Worm (Caenorhabditis elegans) whole organism, L3 larva: ENCODE data around the gene igeg-2.
A peak's percentile ranks its signal among the peaks of the same experiment; 100 is the strongest.

Source experiments
- R02D3.7 ChIP-seq: fragments of 150-350 bp; optimal IDR thresholded peaks from 2 replicates; lab custom pipeline; 2014; ENCODE audit warnings: missing biosample characterization, missing genetic modification characterization
- ZK546.5 ChIP-seq: sonication (generic microtip); optimal IDR thresholded peaks from 2 replicates; lab custom pipeline; 2017; ENCODE audit warnings: missing biosample characterization, missing genetic modification characterization
- aly-2 ChIP-seq: fragments of 150-350 bp; optimal IDR thresholded peaks from 2 replicates; lab custom pipeline; 2014; ENCODE audit warnings: missing biosample characterization, missing genetic modification characterization
- ama-1 ChIP-seq: fragments of 150-350 bp; optimal IDR thresholded peaks from 2 replicates; lab custom pipeline; 2018
- ceh-16 ChIP-seq: sonication (generic microtip); optimal IDR thresholded peaks from 2 replicates; lab custom pipeline; 2017; ENCODE audit warnings: missing biosample characterization, missing genetic modification characterization
- ceh-28 ChIP-seq: fragments of 150-350 bp; optimal IDR thresholded peaks from 2 replicates; lab custom pipeline; 2014; ENCODE audit warnings: missing biosample characterization, missing genetic modification reagents, missing genetic modification characterization
- ceh-82 ChIP-seq: fragments of 150-350 bp; optimal IDR thresholded peaks from 2 replicates; lab custom pipeline; 2014; ENCODE audit warnings: missing biosample characterization, missing genetic modification characterization
- ceh-9 ChIP-seq: sonication (generic microtip); optimal IDR thresholded peaks from 2 replicates; lab custom pipeline; 2018; ENCODE audit warnings: missing biosample characterization, missing genetic modification characterization
- daf-12 ChIP-seq: fragments of 150-350 bp; optimal IDR thresholded peaks from 2 replicates; lab custom pipeline; 2014; ENCODE audit warnings: missing biosample characterization, missing genetic modification reagents, missing genetic modification characterization
- egl-27 ChIP-seq: sonication (generic microtip); optimal IDR thresholded peaks from 4 replicates; lab custom pipeline; 2017; ENCODE audit warnings: missing biosample characterization, missing genetic modification reagents, missing genetic modification characterization
- egl-5 ChIP-seq: fragments of 150-350 bp; optimal IDR thresholded peaks from 2 replicates; lab custom pipeline; 2017; ENCODE audit warnings: missing biosample characterization, missing genetic modification reagents, missing genetic modification characterization, inconsistent platforms
- elt-1 ChIP-seq: fragments of 150-350 bp; optimal IDR thresholded peaks from 2 replicates; lab custom pipeline; 2014; ENCODE audit warnings: missing biosample characterization, missing genetic modification characterization
- elt-2 ChIP-seq: sonication (generic microtip); optimal IDR thresholded peaks from 2 replicates; lab custom pipeline; 2016; ENCODE audit warnings: missing genetic modification reagents, mild to moderate bottlenecking, missing genetic modification characterization, missing compliant biosample characterization
- elt-3 ChIP-seq, 3 experiments: fragments of 150-350 bp in 1 of 3; sonication (generic microtip) in 2 of 3; optimal IDR thresholded peaks; 2 replicates in 2 of 3; 4 replicates in 1 of 3; lab custom pipeline; 2014 to 2017; ENCODE audit warnings: missing biosample characterization in 3 of 3, missing genetic modification characterization in 3 of 3
- eor-1 ChIP-seq, 2 experiments: fragments of 150-350 bp; optimal IDR thresholded peaks; 2 replicates each; lab custom pipeline; 2014 to 2018; ENCODE audit warnings: missing biosample characterization in 2 of 2, missing genetic modification characterization in 2 of 2
- fkh-10 ChIP-seq: sonication (generic microtip); optimal IDR thresholded peaks from 2 replicates; lab custom pipeline; 2017; ENCODE audit warnings: missing biosample characterization, missing genetic modification reagents, missing genetic modification characterization
- fkh-2 ChIP-seq: fragments of 150-350 bp; optimal IDR thresholded peaks from 2 replicates; lab custom pipeline; 2014; ENCODE audit warnings: missing biosample characterization, missing genetic modification reagents, missing genetic modification characterization
- fos-1 ChIP-seq: fragments of 150-350 bp; optimal IDR thresholded peaks from 2 replicates; lab custom pipeline; 2014; ENCODE audit warnings: missing biosample characterization, missing genetic modification characterization
- hmg-11 ChIP-seq: sonication (generic microtip); optimal IDR thresholded peaks from 2 replicates; lab custom pipeline; 2016; ENCODE audit warnings: missing genetic modification characterization, missing compliant biosample characterization
- jun-1 ChIP-seq: fragments of 150-350 bp; optimal IDR thresholded peaks from 2 replicates; lab custom pipeline; 2014; ENCODE audit warnings: missing biosample characterization, missing genetic modification reagents, missing genetic modification characterization
- lin-15B ChIP-seq: fragments of 150-350 bp; optimal IDR thresholded peaks from 2 replicates; lab custom pipeline; 2014; ENCODE audit warnings: missing biosample characterization, missing genetic modification characterization
- lin-39 ChIP-seq: fragments of 150-350 bp; optimal IDR thresholded peaks from 2 replicates; lab custom pipeline; 2018; ENCODE audit warnings: missing biosample characterization, missing genetic modification reagents, missing genetic modification characterization
- lsy-12 ChIP-seq: sonication (generic microtip); optimal IDR thresholded peaks from 2 replicates; lab custom pipeline; 2016; ENCODE audit warnings: mild to moderate bottlenecking, missing genetic modification characterization, missing compliant biosample characterization
- mdl-1 ChIP-seq: fragments of 150-350 bp; optimal IDR thresholded peaks from 2 replicates; lab custom pipeline; 2014; ENCODE audit warnings: missing biosample characterization, missing genetic modification characterization
- mml-1 ChIP-seq: fragments of 150-350 bp; sonication (generic microtip); optimal IDR thresholded peaks from 3 replicates; lab custom pipeline; 2014; ENCODE audit warnings: missing biosample characterization, missing genetic modification characterization
- nfya-1 ChIP-seq: sonication (generic microtip); optimal IDR thresholded peaks from 2 replicates; lab custom pipeline; 2017; ENCODE audit warnings: missing genetic modification characterization, mild to moderate bottlenecking, missing compliant biosample characterization, antibody characterized with exemption, moderate library complexity; ENCODE audit not compliant: insufficient read depth
- nhr-11 ChIP-seq: fragments of 150-350 bp; optimal IDR thresholded peaks from 2 replicates; lab custom pipeline; 2014; ENCODE audit warnings: missing biosample characterization, missing genetic modification characterization
- nhr-12 ChIP-seq: fragments of 150-350 bp; optimal IDR thresholded peaks from 2 replicates; lab custom pipeline; 2014; ENCODE audit warnings: missing biosample characterization, missing genetic modification characterization
- nhr-23 ChIP-seq: fragments of 150-350 bp; optimal IDR thresholded peaks from 2 replicates; lab custom pipeline; 2014; ENCODE audit warnings: missing biosample characterization, missing genetic modification reagents, missing genetic modification characterization
- nhr-237 ChIP-seq: fragments of 150-350 bp; optimal IDR thresholded peaks from 2 replicates; lab custom pipeline; 2014; ENCODE audit warnings: missing biosample characterization, missing genetic modification characterization
- nhr-25 ChIP-seq: sonication (generic microtip); optimal IDR thresholded peaks from 2 replicates; lab custom pipeline; 2017; ENCODE audit warnings: missing biosample characterization, missing genetic modification characterization
- nhr-28 ChIP-seq: fragments of 150-350 bp; optimal IDR thresholded peaks from 2 replicates; lab custom pipeline; 2014; ENCODE audit warnings: missing biosample characterization, missing genetic modification characterization
- nhr-43 ChIP-seq: sonication (generic microtip); optimal IDR thresholded peaks from 2 replicates; lab custom pipeline; 2016; ENCODE audit warnings: mild to moderate bottlenecking, missing genetic modification characterization, missing compliant biosample characterization; ENCODE audit not compliant: poor library complexity, severe bottlenecking
- nhr-67 ChIP-seq: fragments of 150-350 bp; optimal IDR thresholded peaks from 2 replicates; lab custom pipeline; 2014; ENCODE audit warnings: missing biosample characterization, missing genetic modification characterization
- nhr-76 ChIP-seq: fragments of 150-350 bp; sonication (generic microtip); optimal IDR thresholded peaks from 5 replicates; lab custom pipeline; 2014; ENCODE audit warnings: missing biosample characterization, missing genetic modification characterization
- nhr-77 ChIP-seq: fragments of 150-350 bp; optimal IDR thresholded peaks from 2 replicates; lab custom pipeline; 2014; ENCODE audit warnings: missing biosample characterization, missing genetic modification characterization
- pha-4 ChIP-seq: fragments of 150-350 bp; optimal IDR thresholded peaks from 2 replicates; lab custom pipeline; 2014; ENCODE audit warnings: missing biosample characterization, missing genetic modification reagents, missing genetic modification characterization
- pqm-1 ChIP-seq: fragments of 150-350 bp; optimal IDR thresholded peaks from 2 replicates; lab custom pipeline; 2017; ENCODE audit warnings: missing biosample characterization, missing genetic modification characterization, inconsistent platforms
- sea-2 ChIP-seq: fragments of 150-350 bp; sonication (generic microtip); optimal IDR thresholded peaks from 4 replicates; lab custom pipeline; 2014; ENCODE audit warnings: missing biosample characterization, missing genetic modification reagents, missing genetic modification characterization
- skn-1 ChIP-seq: fragments of 150-350 bp; optimal IDR thresholded peaks from 2 replicates; lab custom pipeline; 2014; ENCODE audit warnings: missing biosample characterization, missing genetic modification characterization
- snpc-4 ChIP-seq: fragments of 150-350 bp; optimal IDR thresholded peaks from 2 replicates; lab custom pipeline; 2014; ENCODE audit warnings: missing biosample characterization, missing genetic modification characterization
- tbx-2 ChIP-seq: sonication (generic microtip); optimal IDR thresholded peaks from 2 replicates; lab custom pipeline; 2016; ENCODE audit warnings: mild to moderate bottlenecking, missing genetic modification characterization, missing compliant biosample characterization
- unc-39 ChIP-seq: sonication (generic microtip); optimal IDR thresholded peaks from 4 replicates; lab custom pipeline; 2017; ENCODE audit warnings: missing biosample characterization, missing genetic modification characterization
- unc-62 ChIP-seq: fragments of 150-350 bp; sonication (generic microtip); optimal IDR thresholded peaks from 4 replicates; lab custom pipeline; 2014; ENCODE audit warnings: missing biosample characterization, missing genetic modification reagents, missing genetic modification characterization
- zag-1 ChIP-seq: fragments of 150-350 bp; optimal IDR thresholded peaks from 2 replicates; lab custom pipeline; 2014; ENCODE audit warnings: missing biosample characterization, missing genetic modification characterization
- ztf-11 ChIP-seq: fragments of 150-350 bp; optimal IDR thresholded peaks from 2 replicates; lab custom pipeline; 2014; ENCODE audit warnings: missing biosample characterization, missing genetic modification characterization
- ztf-4 ChIP-seq: fragments of 150-350 bp; optimal IDR thresholded peaks from 2 replicates; lab custom pipeline; 2014; ENCODE audit warnings: missing biosample characterization, missing genetic modification characterization

The igeg-2 gene

DNA sequence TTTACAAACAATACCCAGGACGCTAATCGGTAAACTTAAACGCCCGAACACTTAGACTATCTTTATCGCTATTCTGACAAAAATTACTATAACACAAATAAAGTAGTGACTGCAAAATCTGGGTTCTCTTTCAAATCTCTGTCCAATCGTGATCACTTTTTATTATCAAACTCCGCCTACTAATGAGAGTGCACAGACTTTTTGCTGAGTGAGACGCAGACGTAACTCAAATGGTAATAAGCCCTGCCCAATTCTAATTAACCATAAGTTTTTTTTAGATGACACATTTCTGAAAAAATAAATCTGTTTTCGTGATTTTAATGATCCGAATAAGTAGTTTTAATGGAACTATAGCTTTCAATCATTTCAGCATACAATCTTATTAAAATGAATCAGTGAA lies 26.0 kb upstream of the igeg-2 start:
- TF ChIP-seq nfya-1 (tag; lab: Kevin White, UChicago) = peak; percentile 57
- TF ChIP-seq pha-4 (tag; lab: Kevin White, UChicago) = peak; percentile 32
- no peak for TF ChIP-seq R02D3.7 (tag; lab: Kevin White, UChicago)

DNA sequence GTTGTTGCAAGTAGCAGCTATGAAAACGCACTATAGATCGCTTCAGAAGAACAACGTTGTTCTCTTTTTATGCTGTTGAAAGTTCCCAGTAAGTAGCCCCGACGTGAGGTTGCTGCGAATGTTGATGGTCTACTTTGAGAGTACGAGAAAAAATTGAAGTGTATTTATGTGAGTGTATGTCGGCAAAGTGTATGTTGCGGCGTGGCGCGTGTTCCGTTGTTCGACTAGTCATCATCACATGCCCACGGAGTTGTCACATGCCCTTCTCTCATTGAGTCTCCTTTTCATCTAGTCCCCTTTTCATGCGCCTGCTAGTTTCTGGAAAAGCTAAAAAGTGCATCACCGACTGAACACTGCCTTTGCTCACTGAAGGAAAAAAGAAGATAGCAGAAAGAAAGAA lies 25.5 kb upstream of the igeg-2 start:
- TF ChIP-seq pqm-1 (no peak), egl-27 (tag; lab: Kevin White, UChicago) (peak; percentile 4), R02D3.7 (tag; lab: Kevin White, UChicago) (no peak), sea-2 (no peak), ztf-4 (tag; lab: Kevin White, UChicago) (no peak), snpc-4 (peak; percentile 67), daf-12 (tag; lab: Kevin White, UChicago) (no peak), ceh-16 (tag; lab: Kevin White, UChicago) (no peak), fos-1 (tag; lab: Kevin White, UChicago) (no peak), lin-15B (tag; lab: Kevin White, UChicago) (peak; percentile 8), aly-2 (no peak), nhr-12 (tag; lab: Kevin White, UChicago) (no peak), unc-62 (GFP tag; lab: Kevin White, UChicago) (peak; percentile 46), hmg-11 (tag; lab: Kevin White, UChicago) (peak; percentile 34), nhr-25 (tag; lab: Kevin White, UChicago) (no peak), fkh-2 (tag; lab: Kevin White, UChicago) (no peak), ceh-28 (no peak), nhr-11 (tag; lab: Kevin White, UChicago) (no peak), mml-1 (tag; lab: Kevin White, UChicago) (no peak), ceh-9 (tag; lab: Kevin White, UChicago) (no peak), mdl-1 (tag; lab: Kevin White, UChicago) (peak; percentile 77), nhr-76 (tag; lab: Kevin White, UChicago) (no peak), nhr-77 (tag; lab: Kevin White, UChicago) (no peak), nfya-1 (tag; lab: Kevin White, UChicago) (peak; percentile 73), skn-1 (peak; percentile 69), ZK546.5 (no peak), zag-1 (tag; lab: Kevin White, UChicago) (peak; percentile 40), lsy-12 (tag; lab: Kevin White, UChicago) (peak; percentile 33), ama-1 (peak; percentile 66), ceh-82 (tag; lab: Kevin White, UChicago) (no peak), nhr-43 (tag; lab: Kevin White, UChicago) (peak; percentile 24), nhr-23 (peak; percentile 34), fkh-10 (GFP tag; lab: Kevin White, UChicago) (peak; percentile 26), egl-5 (peak; percentile 47), elt-3 (tag; optimal IDR thresholded peaks at IDR 0.05; lab: Kevin White, UChicago) (no peak), tbx-2 (peak; percentile 32), ztf-11 (no peak), nhr-237 (tag; lab: Kevin White, UChicago) (no peak), lin-39 (tag; lab: Kevin White, UChicago) (peak; percentile 91), elt-1 (tag; lab: Kevin White, UChicago) (peak; percentile 18), unc-39 (tag; lab: Kevin White, UChicago) (no peak), elt-2 (tag; lab: Kevin White, UChicago) (peak; percentile 27), jun-1 (peak; percentile 71), nhr-67 (tag; lab: Kevin White, UChicago) (no peak), pha-4 (tag; lab: Kevin White, UChicago) (no peak), eor-1 (tag; optimal IDR thresholded peaks at IDR 0.05; lab: Kevin White, UChicago) (no peak), nhr-28 (no peak)
